Worm (Caenorhabditis elegans) whole organism, young adult: ENCODE data around the gene C35A5.5.

ENCODE experiments used
- B0035.1 ChIP-seq: sonication (generic microtip); optimal IDR thresholded peaks from 2 replicates; lab custom pipeline; 2016; ENCODE audit warnings: missing genetic modification characterization, mild to moderate bottlenecking, missing compliant biosample characterization, missing genotype, missing genetic modification reagents
- B0336.3 ChIP-seq: fragments of 200-800 bp; sonication (Bioruptor generic); IDR thresholded peaks from 2 replicates; pipeline ENCODE4 v1.3.6; 2022; ENCODE audit warnings: missing genetic modification characterization, missing compliant biosample characterization
- F37B4.10 ChIP-seq: fragments of 200-800 bp; sonication (Bioruptor generic); IDR thresholded peaks from 2 replicates; pipeline ENCODE4 v1.3.6; 2022; ENCODE audit warnings: missing genetic modification characterization, missing compliant biosample characterization
- F39B2.1 ChIP-seq: fragments of 200-800 bp; sonication (Bioruptor generic); IDR thresholded peaks from 2 replicates; pipeline ENCODE4 v1.3.6; 2022; ENCODE audit warnings: missing genetic modification reagents, missing genetic modification characterization, missing compliant biosample characterization
- K11D2.4 ChIP-seq: fragments of 200-800 bp; sonication (Bioruptor generic); IDR thresholded peaks from 2 replicates; pipeline ENCODE4 v1.3.6; 2022; ENCODE audit warnings: missing genetic modification reagents, missing genetic modification characterization, missing compliant biosample characterization
- T07F8.4 ChIP-seq: sonication (generic microtip); optimal IDR thresholded peaks from 2 replicates; lab custom pipeline; 2016; ENCODE audit warnings: mild to moderate bottlenecking, missing genetic modification characterization, moderate library complexity, missing compliant biosample characterization
- ZK185.1 ChIP-seq: sonication (generic microtip); optimal IDR thresholded peaks from 2 replicates; lab custom pipeline; 2016; ENCODE audit warnings: mild to moderate bottlenecking, missing genetic modification characterization, missing compliant biosample characterization; ENCODE audit not compliant: poor library complexity, severe bottlenecking
- atf-7 ChIP-seq: sonication (generic microtip); optimal IDR thresholded peaks from 2 replicates; lab custom pipeline; 2017; ENCODE audit warnings: mild to moderate bottlenecking, missing genetic modification characterization, missing compliant biosample characterization
- attf-3 ChIP-seq: fragments of 200-800 bp; sonication (Bioruptor generic); conservative IDR thresholded peaks from 2 replicates; pipeline ENCODE4 v1.3.6; 2022; ENCODE audit warnings: missing genetic modification reagents, missing genetic modification characterization, missing compliant biosample characterization
- attf-5 ChIP-seq: fragments of 200-800 bp; sonication (Bioruptor generic); optimal IDR thresholded peaks from 2 replicates; lab custom pipeline; 2018; ENCODE audit warnings: mild to moderate bottlenecking, missing genetic modification characterization, missing compliant biosample characterization
- attf-6 ChIP-seq: fragments of 200-800 bp; sonication (Bioruptor generic); IDR thresholded peaks from 2 replicates; pipeline ENCODE4 v1.3.6; 2022; ENCODE audit warnings: missing genetic modification reagents, missing genetic modification characterization, missing compliant biosample characterization
- bed-2 ChIP-seq: fragments of 200-800 bp; sonication (Bioruptor generic); IDR thresholded peaks from 2 replicates; pipeline ENCODE4 v1.3.6; 2022; ENCODE audit warnings: missing genetic modification reagents, missing genetic modification characterization, missing compliant biosample characterization
- cebp-1 ChIP-seq, 2 experiments: fragments of 200-800 bp in 1 of 2; sonication (Bioruptor generic) in 1 of 2; sonication (generic microtip) in 1 of 2; IDR thresholded peaks in 1 of 2; optimal IDR thresholded peaks in 1 of 2; 2 replicates each; pipeline versions ENCODE4 v1.3.6 to Lab custom; 2017 to 2022; ENCODE audit warnings: missing compliant biosample characterization in 2 of 2, missing genetic modification characterization in 2 of 2, mild to moderate bottlenecking in 1 of 2, missing genetic modification reagents in 1 of 2, moderate library complexity in 1 of 2
- cebp-2 ChIP-seq: fragments of 200-800 bp; sonication (Bioruptor generic); IDR thresholded peaks from 2 replicates; pipeline ENCODE4 v1.3.6; 2022; ENCODE audit warnings: missing genetic modification characterization, missing compliant biosample characterization
- ceh-27 ChIP-seq: fragments of 200-800 bp; sonication (Bioruptor generic); optimal IDR thresholded peaks from 2 replicates; lab custom pipeline; 2018; ENCODE audit warnings: mild to moderate bottlenecking, missing genetic modification characterization, moderate library complexity, missing compliant biosample characterization
- ceh-40 ChIP-seq: fragments of 200-800 bp; sonication (Bioruptor generic); IDR thresholded peaks from 2 replicates; pipeline ENCODE4 v1.3.6; 2022; ENCODE audit warnings: missing genetic modification characterization, missing compliant biosample characterization
- chd-7 ChIP-seq: sonication (generic microtip); optimal IDR thresholded peaks from 2 replicates; lab custom pipeline; 2016; ENCODE audit warnings: mild to moderate bottlenecking, missing genetic modification characterization, moderate library complexity, missing compliant biosample characterization
- dpff-1 ChIP-seq: sonication (generic microtip); optimal IDR thresholded peaks from 2 replicates; lab custom pipeline; 2017; ENCODE audit warnings: mild to moderate bottlenecking, missing genetic modification characterization, missing compliant biosample characterization
- egl-44 ChIP-seq: fragments of 200-800 bp; sonication (Bioruptor generic); IDR thresholded peaks from 2 replicates; pipeline ENCODE4 v1.3.6; 2022; ENCODE audit warnings: missing genetic modification reagents, missing genetic modification characterization, missing compliant biosample characterization
- ets-4 ChIP-seq: fragments of 200-800 bp; sonication (Bioruptor generic); optimal IDR thresholded peaks from 2 replicates; lab custom pipeline; 2018; ENCODE audit warnings: mild to moderate bottlenecking, missing genetic modification characterization, missing compliant biosample characterization
- fkh-3 ChIP-seq: sonication (generic microtip); optimal IDR thresholded peaks from 2 replicates; lab custom pipeline; 2016; ENCODE audit warnings: mild to moderate bottlenecking, missing genetic modification characterization, missing compliant biosample characterization
- gei-17 ChIP-seq: fragments of 200-800 bp; sonication (Bioruptor generic); optimal IDR thresholded peaks from 2 replicates; lab custom pipeline; 2018; ENCODE audit warnings: mild to moderate bottlenecking, missing genetic modification characterization, missing compliant biosample characterization
- him-1 ChIP-seq: sonication (generic microtip); optimal IDR thresholded peaks from 2 replicates; lab custom pipeline; 2016; ENCODE audit warnings: missing genotype, missing genetic modification reagents, missing genetic modification characterization, missing compliant biosample characterization
- hlh-12 ChIP-seq: sonication (generic microtip); optimal IDR thresholded peaks from 2 replicates; lab custom pipeline; 2016; ENCODE audit warnings: missing genetic modification characterization, missing compliant biosample characterization
- hmg-1.2 ChIP-seq: fragments of 200-800 bp; sonication (Bioruptor generic); IDR thresholded peaks from 2 replicates; pipeline ENCODE4 v1.3.6; 2022; ENCODE audit warnings: missing genetic modification reagents, missing genetic modification characterization, missing compliant biosample characterization
- hmg-20 ChIP-seq: fragments of 200-800 bp; sonication (Bioruptor generic); IDR thresholded peaks from 2 replicates; pipeline ENCODE4 v1.3.6; 2022; ENCODE audit warnings: missing genetic modification reagents, missing genetic modification characterization, missing compliant biosample characterization
- hsf-1 ChIP-seq: fragments of 200-800 bp; sonication (Bioruptor generic); IDR thresholded peaks from 2 replicates; pipeline ENCODE4 v1.3.6; 2022; ENCODE audit warnings: missing genetic modification reagents, missing genetic modification characterization, missing compliant biosample characterization
- lin-35 ChIP-seq, 3 experiments: fragments of 150-350 bp in 2 of 3; sonication (generic microtip) in 1 of 3; optimal IDR thresholded peaks; 2 replicates each; lab custom pipeline; 2014 to 2018; ENCODE audit warnings: missing biosample characterization in 3 of 3, missing genetic modification characterization in 3 of 3, missing genetic modification reagents in 3 of 3
- lin-54 ChIP-seq: fragments of 200-800 bp; sonication (Bioruptor generic); optimal IDR thresholded peaks from 2 replicates; lab custom pipeline; 2018; ENCODE audit warnings: mild to moderate bottlenecking, missing genetic modification characterization, missing compliant biosample characterization
- lsy-27 ChIP-seq: sonication (generic microtip); optimal IDR thresholded peaks from 2 replicates; lab custom pipeline; 2017; ENCODE audit warnings: missing genetic modification characterization, mild to moderate bottlenecking, missing compliant biosample characterization, antibody characterized with exemption, missing genotype, borderline replicate concordance; ENCODE audit not compliant: insufficient read depth
- madf-8 ChIP-seq: fragments of 200-800 bp; sonication (Bioruptor generic); conservative IDR thresholded peaks from 2 replicates; pipeline ENCODE4 v1.3.6; 2022; ENCODE audit warnings: missing genetic modification reagents, missing genetic modification characterization, missing compliant biosample characterization
- nhr-120 ChIP-seq: fragments of 200-800 bp; sonication (Bioruptor generic); IDR thresholded peaks from 2 replicates; pipeline ENCODE4 v1.3.6; 2022; ENCODE audit warnings: missing genetic modification characterization, missing compliant biosample characterization
- nhr-179 ChIP-seq: sonication (generic microtip); optimal IDR thresholded peaks from 2 replicates; lab custom pipeline; 2016; ENCODE audit warnings: mild to moderate bottlenecking, missing genetic modification characterization, missing compliant biosample characterization
- repo-1 ChIP-seq: sonication (generic microtip); optimal IDR thresholded peaks from 2 replicates; lab custom pipeline; 2017; ENCODE audit warnings: mild to moderate bottlenecking, missing genetic modification characterization, missing compliant biosample characterization
- rpc-1 ChIP-seq, 2 experiments: fragments of 150-350 bp in 1 of 2; sonication (generic microtip) in 1 of 2; optimal IDR thresholded peaks; 2 replicates each; lab custom pipeline; 2014 to 2018; ENCODE audit warnings: missing biosample characterization in 1 of 2, missing genetic modification characterization in 1 of 2, missing genetic modification reagents in 1 of 2, missing genotype in 1 of 2
- snpc-1.3 ChIP-seq: sonication (generic microtip); optimal IDR thresholded peaks from 2 replicates; lab custom pipeline; 2017; ENCODE audit warnings: missing genetic modification characterization, mild to moderate bottlenecking, missing compliant biosample characterization, antibody characterized with exemption, moderate library complexity, missing genotype, missing genetic modification reagents; ENCODE audit not compliant: insufficient read depth
- sptf-2 ChIP-seq: fragments of 200-800 bp; sonication (Bioruptor generic); optimal IDR thresholded peaks from 2 replicates; lab custom pipeline; 2018; ENCODE audit warnings: mild to moderate bottlenecking, missing genetic modification characterization, missing compliant biosample characterization
- tbp1 ChIP-seq: fragments of 200-800 bp; sonication (Bioruptor generic); optimal IDR thresholded peaks from 2 replicates; lab custom pipeline; 2018; ENCODE audit warnings: mild to moderate bottlenecking, missing genetic modification characterization, missing compliant biosample characterization
- tlf-1 ChIP-seq: fragments of 200-800 bp; sonication (Bioruptor generic); optimal IDR thresholded peaks from 2 replicates; lab custom pipeline; 2018; ENCODE audit warnings: mild to moderate bottlenecking, missing genetic modification characterization, missing compliant biosample characterization
- unc-130 ChIP-seq: sonication (generic microtip); optimal IDR thresholded peaks from 2 replicates; lab custom pipeline; 2016; ENCODE audit warnings: missing genetic modification reagents, missing genetic modification characterization, missing compliant biosample characterization
- unc-62 ChIP-seq: fragments of 150-350 bp; optimal IDR thresholded peaks from 2 replicates; lab custom pipeline; 2014; ENCODE audit warnings: missing biosample characterization, missing genetic modification reagents, missing genetic modification characterization
- ztf-25 ChIP-seq: fragments of 200-800 bp; sonication (Bioruptor generic); IDR thresholded peaks from 2 replicates; pipeline ENCODE4 v1.3.6; 2022; ENCODE audit warnings: missing genetic modification reagents, missing genetic modification characterization, missing compliant biosample characterization

Gene C35A5.5

ce11 chrV:10466607-10467092 lies 39.0 kb upstream of the C35A5.5 start (continued):
- TF ChIP-seq ceh-40 (GFP tag; lab: Robert Waterston, UW) = no peak
- no peak for TF ChIP-seq cebp-2 (GFP tag; lab: Robert Waterston, UW)
- TF ChIP-seq repo-1 (tag; lab: Kevin White, UChicago) = peak; percentile 23
- no peak for TF ChIP-seq nhr-179 (tag; lab: Kevin White, UChicago)
- peak; percentile 16 for TF ChIP-seq B0035.1 (tag; lab: Kevin White, UChicago)
- TF ChIP-seq rpc-1 (optimal IDR thresholded peaks at IDR 0.05; lab: Kevin White, UChicago) = no peak
- no peak for TF ChIP-seq rpc-1 (tag; optimal IDR thresholded peaks at IDR 0.05; lab: Kevin White, UChicago)
- peak; percentile 85 for TF ChIP-seq hmg-1.2 (GFP tag; lab: Robert Waterston, UW)
- no peak for TF ChIP-seq dpff-1
- TF ChIP-seq snpc-1.3 (tag; lab: Kevin White, UChicago) = no peak
- TF ChIP-seq lin-54 (GFP tag; lab: Kevin White, UChicago) = peak; percentile 57
- no peak for TF ChIP-seq T07F8.4 (tag; lab: Kevin White, UChicago)
- TF ChIP-seq atf-7 (tag; lab: Kevin White, UChicago) = peak; percentile 88
- TF ChIP-seq attf-6 = no peak
- no peak for TF ChIP-seq hmg-20 (GFP tag; lab: Robert Waterston, UW)

DNA sequence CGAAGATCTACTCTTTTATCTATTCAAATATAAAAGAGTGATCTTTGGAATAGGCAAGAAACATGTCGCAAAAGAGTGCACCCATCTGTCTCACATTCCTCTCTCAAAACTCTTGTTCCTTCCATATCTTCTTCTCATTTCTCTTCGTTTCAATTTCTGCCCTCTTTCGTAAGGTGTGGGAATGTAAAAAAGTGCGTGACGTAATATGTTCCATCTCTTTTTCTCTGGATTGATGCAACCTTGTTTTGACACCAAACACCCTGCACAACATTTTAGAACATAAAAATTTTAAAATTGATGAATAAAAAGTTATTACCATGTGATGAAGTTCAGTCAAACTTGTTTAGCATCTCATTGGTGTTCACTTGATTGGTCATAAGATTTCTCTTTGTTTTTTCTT lies 38.5 kb upstream of the C35A5.5 start:
- TF ChIP-seq attf-5 (no peak), lin-35 (GFP tag; optimal IDR thresholded peaks at IDR 0.05; lab: Kevin White, UChicago) (peak in 1 of 3 experiments; percentile 14), cebp-1 (GFP tag; IDR thresholded peaks at IDR 0.05; lab: Robert Waterston, UW) (no peak), cebp-1 (tag; optimal IDR thresholded peaks at IDR 0.05; lab: Kevin White, UChicago) (peak; percentile 22)

DNA sequence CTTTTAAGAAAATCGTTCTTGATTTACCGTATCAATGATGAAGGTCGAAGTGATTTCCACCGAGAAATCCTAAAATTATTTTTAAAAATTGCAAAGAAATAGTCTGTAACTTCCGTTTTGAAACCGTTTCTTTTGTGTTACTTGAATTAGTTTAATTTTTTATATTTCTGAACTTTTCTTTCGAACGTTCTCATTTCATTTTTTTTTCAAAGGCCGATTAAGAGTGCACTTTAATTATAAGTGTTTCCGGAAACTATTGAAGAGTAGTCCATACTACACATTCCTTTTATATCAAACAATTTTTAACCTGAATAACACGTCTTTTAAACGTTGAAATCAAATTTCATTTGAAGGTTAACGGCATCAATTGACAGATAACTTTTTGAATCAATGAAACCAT lies 38.0 kb upstream of the C35A5.5 start:
- no peak for TF ChIP-seq F39B2.1 (GFP tag; lab: Robert Waterston, UW)
- no peak for TF ChIP-seq hsf-1
- TF ChIP-seq B0336.3 (GFP tag; lab: Robert Waterston, UW) = no peak
- TF ChIP-seq tlf-1 (GFP tag; lab: Kevin White, UChicago) = no peak
- no peak for TF ChIP-seq unc-130 (GFP tag; lab: Kevin White, UChicago)
- TF ChIP-seq ceh-27 (GFP tag; lab: Kevin White, UChicago) = no peak
- no peak for TF ChIP-seq hlh-12 (tag; lab: Kevin White, UChicago)
- TF ChIP-seq him-1 (tag; lab: Kevin White, UChicago) = no peak
- TF ChIP-seq F37B4.10 (GFP tag; lab: Robert Waterston, UW) = no peak
- TF ChIP-seq cebp-2 (GFP tag; lab: Robert Waterston, UW) = no peak

ce11 chrV:10468190-10468589 lies 37.5 kb upstream of the C35A5.5 start, which contains the start of gene egl-9:
TSS of gene egl-9 (plus strand) at chrV:10468517.
- TF ChIP-seq him-1 (tag; lab: Kevin White, UChicago) (no peak), K11D2.4 (GFP tag; lab: Robert Waterston, UW) (peak; percentile 12; the same call in 1 of the 2 replicates), attf-3 (GFP tag; lab: Robert Waterston, UW) (no peak), atf-7 (tag; lab: Kevin White, UChicago) (peak; percentile 39), ceh-27 (GFP tag; lab: Kevin White, UChicago) (no peak), chd-7 (tag; lab: Kevin White, UChicago) (peak; percentile 60), hmg-20 (GFP tag; lab: Robert Waterston, UW) (no peak), sptf-2 (GFP tag; lab: Kevin White, UChicago) (no peak), gei-17 (GFP tag; lab: Kevin White, UChicago) (no peak), madf-8 (GFP tag; lab: Robert Waterston, UW) (no peak), ZK185.1 (no peak), bed-2 (GFP tag; lab: Robert Waterston, UW) (no peak), nhr-179 (tag; lab: Kevin White, UChicago) (no peak), lsy-27 (tag; lab: Kevin White, UChicago) (no peak), nhr-120 (no peak), lin-54 (GFP tag; lab: Kevin White, UChicago) (peak; percentile 13), unc-62 (GFP tag; lab: Kevin White, UChicago) (no peak), egl-44 (no peak), tbp1 (GFP tag; lab: Kevin White, UChicago) (peak; percentile 32), fkh-3 (tag; lab: Kevin White, UChicago) (no peak), ztf-25 (no peak), ets-4 (GFP tag; lab: Kevin White, UChicago) (peak; percentile 9)
